Worm (Caenorhabditis elegans) whole organism, L4 larva: ENCODE measurements around the gene ZK666.15.
A peak's percentile ranks its signal among the peaks of the same experiment; 100 is the strongest.

Source experiments
- D1046.2 ChIP-seq: fragments of 200-800 bp; sonication (Bioruptor generic); IDR thresholded peaks from 2 replicates; pipeline ENCODE4 v1.3.6; 2022; ENCODE audit warnings: missing genetic modification characterization, missing compliant biosample characterization
- F44E2.7 ChIP-seq: fragments of 200-800 bp; sonication (Bioruptor generic); IDR thresholded peaks from 2 replicates; pipeline ENCODE4 v2.1.2; 2022; ENCODE audit warnings: missing genetic modification characterization, missing compliant biosample characterization
- T20F7.1 ChIP-seq: fragments of 200-800 bp; sonication (Bioruptor generic); optimal IDR thresholded peaks from 2 replicates; lab custom pipeline; 2018; ENCODE audit warnings: mild to moderate bottlenecking, missing genetic modification characterization, missing compliant biosample characterization
- Y48G9A.11 ChIP-seq: fragments of 200-800 bp; sonication (Bioruptor generic); IDR thresholded peaks from 2 replicates; pipeline ENCODE4 v1.3.6; 2022; ENCODE audit warnings: missing genetic modification reagents, missing genetic modification characterization, missing compliant biosample characterization
- aha-1 ChIP-seq: fragments of 150-350 bp; peaks from one replicate; lab custom pipeline; 2014; ENCODE audit warnings: missing biosample characterization, missing genetic modification characterization
- ama-1 ChIP-seq: fragments of 150-350 bp; optimal IDR thresholded peaks from 2 replicates; lab custom pipeline; 2014; ENCODE audit warnings: inconsistent platforms, mixed read lengths
- ceh-20 ChIP-seq: fragments of 200-800 bp; sonication (Bioruptor generic); IDR thresholded peaks from 2 replicates; pipeline ENCODE4 v1.3.6; 2022; ENCODE audit warnings: missing genetic modification reagents, missing genetic modification characterization, missing compliant biosample characterization
- ceh-62 ChIP-seq: sonication (generic microtip); optimal IDR thresholded peaks from 2 replicates; lab custom pipeline; 2017; ENCODE audit warnings: missing biosample characterization, missing genetic modification characterization
- daf-16 ChIP-seq, 3 experiments: sonication (generic microtip); optimal IDR thresholded peaks; 2 replicates each; lab custom pipeline; 2016 to 2017; ENCODE audit warnings: missing genetic modification characterization in 3 of 3, missing genetic modification reagents in 3 of 3, mild to moderate bottlenecking in 2 of 3, missing compliant biosample characterization in 2 of 3, missing biosample characterization in 1 of 3, moderate library complexity in 1 of 3
- dmd-8 ChIP-seq: fragments of 200-800 bp; sonication (Bioruptor generic); IDR thresholded peaks from 2 replicates; pipeline ENCODE4 v1.3.6; 2022; ENCODE audit warnings: missing genetic modification characterization, missing compliant biosample characterization
- dve-1 ChIP-seq: sonication (generic microtip); optimal IDR thresholded peaks from 2 replicates; lab custom pipeline; 2017; ENCODE audit warnings: antibody characterized with exemption, mild to moderate bottlenecking, missing genetic modification characterization, missing compliant biosample characterization; ENCODE audit not compliant: insufficient read depth
- fkh-10 ChIP-seq: fragments of 150-350 bp; optimal IDR thresholded peaks from 2 replicates; lab custom pipeline; 2014; ENCODE audit warnings: missing biosample characterization, missing genetic modification reagents, missing genetic modification characterization
- fos-1 ChIP-seq: fragments of 150-350 bp; optimal IDR thresholded peaks from 2 replicates; lab custom pipeline; 2014; ENCODE audit warnings: missing biosample characterization, missing genetic modification characterization
- hlh-30 ChIP-seq: sonication (generic microtip); optimal IDR thresholded peaks from 2 replicates; lab custom pipeline; 2017; ENCODE audit warnings: antibody characterized with exemption, mild to moderate bottlenecking, missing genetic modification characterization, missing compliant biosample characterization; ENCODE audit not compliant: insufficient read depth
- lim-7 ChIP-seq: fragments of 200-800 bp; sonication (Bioruptor generic); IDR thresholded peaks from 2 replicates; pipeline ENCODE4 v1.3.6; 2022; ENCODE audit warnings: missing genetic modification characterization, missing compliant biosample characterization
- lin-1 ChIP-seq: fragments of 200-800 bp; sonication (Bioruptor generic); IDR thresholded peaks from 2 replicates; pipeline ENCODE4 v1.3.6; 2022; ENCODE audit warnings: missing genetic modification reagents, missing genetic modification characterization, missing compliant biosample characterization
- lin-38 ChIP-seq: fragments of 200-800 bp; sonication (Bioruptor generic); IDR thresholded peaks from 2 replicates; pipeline ENCODE4 v1.3.6; 2022; ENCODE audit warnings: missing genetic modification reagents, missing genetic modification characterization, missing compliant biosample characterization
- lsy-2 ChIP-seq, 2 experiments: fragments of 150-350 bp in 1 of 2; sonication (generic microtip) in 1 of 2; optimal IDR thresholded peaks; 2 replicates each; lab custom pipeline; 2014 to 2017; ENCODE audit warnings: missing biosample characterization in 2 of 2, missing genetic modification characterization in 2 of 2
- madf-5 ChIP-seq, 2 experiments: fragments of 200-800 bp; sonication (Bioruptor generic); IDR thresholded peaks; 2 replicates each; pipeline ENCODE4 v1.3.6; 2022; ENCODE audit warnings: missing compliant biosample characterization in 2 of 2, missing genetic modification characterization in 2 of 2
- mdt-29 ChIP-seq: fragments of 200-800 bp; sonication (Bioruptor generic); IDR thresholded peaks from 2 replicates; pipeline ENCODE4 v1.3.6; 2022; ENCODE audit warnings: missing genetic modification reagents, missing genetic modification characterization, missing compliant biosample characterization
- mep-1 ChIP-seq: fragments of 150-350 bp; sonication (generic microtip); optimal IDR thresholded peaks from 3 replicates; lab custom pipeline; 2014; ENCODE audit warnings: missing biosample characterization, missing genetic modification characterization
- mes-2 ChIP-seq: sonication (generic microtip); optimal IDR thresholded peaks from 2 replicates; lab custom pipeline; 2016; ENCODE audit warnings: missing genotype, mild to moderate bottlenecking, missing genetic modification characterization, missing compliant biosample characterization; ENCODE audit not compliant: poor library complexity, severe bottlenecking
- nhr-102 ChIP-seq: sonication (generic microtip); optimal IDR thresholded peaks from 2 replicates; lab custom pipeline; 2016; ENCODE audit warnings: mild to moderate bottlenecking, missing genetic modification characterization, moderate library complexity, missing compliant biosample characterization
- nhr-11 ChIP-seq: fragments of 150-350 bp; optimal IDR thresholded peaks from 2 replicates; lab custom pipeline; 2014; ENCODE audit warnings: missing biosample characterization, missing genetic modification characterization
- nhr-237 ChIP-seq: sonication (generic microtip); optimal IDR thresholded peaks from 2 replicates; lab custom pipeline; 2017; ENCODE audit warnings: missing biosample characterization, missing genetic modification characterization
- nhr-25 ChIP-seq: sonication (generic microtip); optimal IDR thresholded peaks from 2 replicates; lab custom pipeline; 2017; ENCODE audit warnings: missing genetic modification characterization, mild to moderate bottlenecking, missing compliant biosample characterization, antibody characterized with exemption, moderate library complexity, borderline replicate concordance; ENCODE audit not compliant: insufficient read depth
- nhr-41 ChIP-seq: fragments of 200-800 bp; sonication (Bioruptor generic); IDR thresholded peaks from 2 replicates; pipeline ENCODE4 v1.3.6; 2022; ENCODE audit warnings: missing genetic modification reagents, missing genetic modification characterization, missing compliant biosample characterization
- nhr-48 ChIP-seq: sonication (generic microtip); optimal IDR thresholded peaks from 2 replicates; lab custom pipeline; 2016; ENCODE audit warnings: mild to moderate bottlenecking, missing genetic modification characterization, missing compliant biosample characterization
- nhr-6 ChIP-seq: fragments of 150-350 bp; optimal IDR thresholded peaks from 2 replicates; lab custom pipeline; 2014; ENCODE audit warnings: missing biosample characterization, missing genetic modification characterization
- nhr-76 ChIP-seq: fragments of 150-350 bp; optimal IDR thresholded peaks from 2 replicates; lab custom pipeline; 2014; ENCODE audit warnings: missing biosample characterization, missing genetic modification characterization
- sdz-12 ChIP-seq: fragments of 200-800 bp; sonication (Bioruptor generic); optimal IDR thresholded peaks from 2 replicates; lab custom pipeline; 2018; ENCODE audit warnings: mild to moderate bottlenecking, missing genetic modification characterization, missing compliant biosample characterization
- snpc-1.2 ChIP-seq: fragments of 200-800 bp; sonication (Bioruptor generic); IDR thresholded peaks from 2 replicates; pipeline ENCODE4 v1.3.6; 2022; ENCODE audit warnings: missing genetic modification reagents, missing genetic modification characterization, missing compliant biosample characterization
- unc-39 ChIP-seq: sonication (generic microtip); optimal IDR thresholded peaks from 2 replicates; lab custom pipeline; 2017; ENCODE audit warnings: missing biosample characterization, missing genetic modification characterization
- zfp-3 ChIP-seq: fragments of 200-800 bp; sonication (Bioruptor generic); conservative IDR thresholded peaks from 2 replicates; pipeline ENCODE4 v1.3.6; 2022; ENCODE audit warnings: missing genetic modification reagents, missing genetic modification characterization, missing compliant biosample characterization
- ztf-7 ChIP-seq: fragments of 150-350 bp; optimal IDR thresholded peaks from 2 replicates; lab custom pipeline; 2014; ENCODE audit warnings: missing biosample characterization, missing genetic modification characterization

ZK666.15 gene

ce11 chrII:10450335-10450734 lies 36.5 kb upstream of the ZK666.15 start:
- TF ChIP-seq sdz-12 (peak; percentile 72), mes-2 (tag; lab: Kevin White, UChicago) (peak; percentile 14), dve-1 (tag; lab: Kevin White, UChicago) (peak; percentile 27), daf-16 (GFP tag; optimal IDR thresholded peaks at IDR 0.05; lab: Kevin White, UChicago) (no peak), daf-16 (tag; optimal IDR thresholded peaks at IDR 0.05; lab: Kevin White, UChicago) (peak; percentile 8), nhr-25 (tag; lab: Kevin White, UChicago) (peak; percentile 12), Y48G9A.11 (GFP tag; lab: Robert Waterston, UW) (0 out of 2 replicates have a peak, but pooled peaks have one; percentile 25), nhr-237 (tag; lab: Kevin White, UChicago) (no peak), hlh-30 (tag; lab: Kevin White, UChicago) (peak; percentile 31), nhr-11 (tag; lab: Kevin White, UChicago) (peak; percentile 44), D1046.2 (GFP tag; lab: Robert Waterston, UW) (no peak), nhr-48 (tag; lab: Kevin White, UChicago) (no peak), nhr-6 (tag; lab: Kevin White, UChicago) (no peak), lsy-2 (tag; optimal IDR thresholded peaks at IDR 0.05; lab: Kevin White, UChicago) (peak in 1 of 2 experiments; percentile 31), ama-1 (lab: Kevin White, UChicago) (peak; percentile 56), mep-1 (tag; lab: Kevin White, UChicago) (peak; percentile 68), zfp-3 (GFP tag; lab: Robert Waterston, UW) (peak; percentile 47; the same call in 1 of the 2 replicates), T20F7.1 (GFP tag; lab: Kevin White, UChicago) (no peak), lin-38 (GFP tag; lab: Robert Waterston, UW) (peak; percentile 72), aha-1 (tag; lab: Kevin White, UChicago) (peak; percentile 64), nhr-102 (tag; lab: Kevin White, UChicago) (peak; percentile 0)

- TF ChIP-seq madf-5 (GFP tag; IDR thresholded peaks at IDR 0.05; lab: Robert Waterston, UW) (no peak), lim-7 (no peak), fos-1 (tag; lab: Kevin White, UChicago) (no peak), F44E2.7 (GFP tag; lab: Robert Waterston, UW) (no peak), nhr-41 (GFP tag; lab: Robert Waterston, UW) (no peak), mdt-29 (no peak), lin-1 (GFP tag; lab: Robert Waterston, UW) (no peak), unc-39 (no peak), ztf-7 (tag; lab: Kevin White, UChicago) (no peak)
- TF ChIP-seq, all 104 proteins: peak for 0
These were observed 34.2 kb upstream of the ZK666.15 start, which contains the start of gene ZK673.4 for ce11 chrII:10452620-10453019. Gene ZK673.4, plus strand, starts transcription at chrII:10452920.

- peak; percentile 79 for TF ChIP-seq aha-1 (tag; lab: Kevin White, UChicago)
- TF ChIP-seq nhr-76: no peak
These were observed 29.9 kb upstream of the ZK666.15 start, which contains the start of gene ZK673.11 for ce11 chrII:10456979-10457378. Gene ZK673.11, plus strand, starts transcription at chrII:10457279.

- TF ChIP-seq snpc-1.2 (GFP tag; lab: Robert Waterston, UW): no peak
- no peak for TF ChIP-seq zfp-3 (GFP tag; lab: Robert Waterston, UW)
- TF ChIP-seq lin-38 (GFP tag; lab: Robert Waterston, UW): no peak
- TF ChIP-seq dmd-8: no peak
- TF ChIP-seq fkh-10 (GFP tag; lab: Kevin White, UChicago): no peak
- TF ChIP-seq Y48G9A.11 (GFP tag; lab: Robert Waterston, UW): no peak
- TF ChIP-seq ceh-20: no peak
- no peak for TF ChIP-seq ceh-62 (tag; lab: Kevin White, UChicago)
These were observed 25.6 kb upstream of the ZK666.15 start, which contains the start of gene ZK673.5 for ce11 chrII:10461207-10461606. Gene ZK673.5, plus strand, starts transcription at chrII:10461507.
